Fruit fly (Drosophila melanogaster) whole organism, embryonic: ENCODE measurements around the gene CG16957.
A peak's percentile ranks its signal among the peaks of the same experiment; 100 is the strongest.

Source experiments
- Blimp-1 ChIP-seq: fragments of 200-800 bp; sonication (Bioruptor generic); optimal IDR thresholded peaks from 3 replicates; lab custom pipeline; 2018; ENCODE audit warnings: missing biosample characterization, missing genetic modification characterization, mild to moderate bottlenecking, moderate library complexity, missing genetic modification reagents
- CG10209 ChIP-seq: fragments of 200-800 bp; sonication (Bioruptor generic); optimal IDR thresholded peaks from 3 replicates; lab custom pipeline; 2017; ENCODE audit warnings: missing biosample characterization, mild to moderate bottlenecking, missing genetic modification characterization, missing genetic modification reagents
- CG10431 ChIP-seq: fragments of 200-800 bp; sonication (Bioruptor generic); optimal IDR thresholded peaks from 3 replicates; lab custom pipeline; 2018; ENCODE audit warnings: missing biosample characterization, mild to moderate bottlenecking, missing genetic modification characterization
- CG10543 ChIP-seq: fragments of 200-800 bp; sonication (Bioruptor generic); optimal IDR thresholded peaks from 3 replicates; lab custom pipeline; 2017; ENCODE audit warnings: missing biosample characterization, mild to moderate bottlenecking, missing genetic modification characterization, moderate library complexity
- CG12104 ChIP-seq: fragments of 200-800 bp; sonication (Bioruptor generic); optimal IDR thresholded peaks from 3 replicates; lab custom pipeline; 2016; ENCODE audit warnings: missing biosample characterization, missing genetic modification characterization
- CG12299 ChIP-seq: fragments of 200-800 bp; sonication (Bioruptor generic); optimal IDR thresholded peaks from 2 replicates; lab custom pipeline; 2018; ENCODE audit warnings: missing biosample characterization, mild to moderate bottlenecking, missing genetic modification characterization
- CG13894 ChIP-seq: fragments of 200-800 bp; sonication (Bioruptor generic); optimal IDR thresholded peaks from 3 replicates; lab custom pipeline; 2018; ENCODE audit warnings: missing biosample characterization, mild to moderate bottlenecking, missing genetic modification characterization, moderate library complexity
- CG14860 ChIP-seq: fragments of 200-800 bp; sonication (Bioruptor generic); IDR thresholded peaks from 3 replicates; pipeline ENCODE4 v1.3.6; 2022; ENCODE audit warnings: missing biosample characterization, missing genetic modification characterization; ENCODE audit not compliant: partially characterized antibody
- CG16863 ChIP-seq: fragments of 200-800 bp; sonication (Bioruptor generic); optimal IDR thresholded peaks from 3 replicates; lab custom pipeline; 2016; ENCODE audit warnings: missing biosample characterization, missing genetic modification characterization
- CG17802 ChIP-seq: fragments of 200-800 bp; sonication (Bioruptor generic); optimal IDR thresholded peaks from 2 replicates; lab custom pipeline; 2018; ENCODE audit warnings: missing biosample characterization, mild to moderate bottlenecking, missing genetic modification characterization, moderate library complexity
- CG18011 ChIP-seq: fragments of 200-800 bp; sonication (Bioruptor generic); optimal IDR thresholded peaks from 2 replicates; lab custom pipeline; 2017; ENCODE audit warnings: missing biosample characterization, missing genetic modification characterization, mild to moderate bottlenecking, moderate library complexity, missing genotype
- CG18599 ChIP-seq: fragments of 200-800 bp; sonication (Bioruptor generic); optimal IDR thresholded peaks from 3 replicates; lab custom pipeline; 2017; ENCODE audit warnings: missing biosample characterization, missing genetic modification characterization, mild to moderate bottlenecking, moderate library complexity, missing genetic modification reagents
- CG2199 ChIP-seq: fragments of 200-800 bp; sonication (Bioruptor generic); IDR thresholded peaks from 3 replicates; pipeline ENCODE4 v1.3.6; 2022; ENCODE audit warnings: missing biosample characterization, missing genetic modification characterization
- CG32532 ChIP-seq: fragments of 200-800 bp; sonication (Bioruptor generic); IDR thresholded peaks from 2 replicates; pipeline ENCODE4 v1.3.6; 2022; ENCODE audit warnings: missing biosample characterization, missing genetic modification characterization
- CG34422 ChIP-seq: fragments of 200-800 bp; sonication (Bioruptor generic); IDR thresholded peaks from 3 replicates; pipeline ENCODE4 v1.3.6; 2022; ENCODE audit warnings: missing biosample characterization, missing genetic modification characterization
- CG42726 ChIP-seq: fragments of 200-800 bp; sonication (Bioruptor generic); IDR thresholded peaks from 2 replicates; pipeline ENCODE4 v1.3.6; 2022; ENCODE audit warnings: missing biosample characterization, missing genetic modification characterization; ENCODE audit not compliant: partially characterized antibody
- CG6689 ChIP-seq: fragments of 200-800 bp; sonication (Bioruptor generic); IDR thresholded peaks from 2 replicates; pipeline ENCODE4 v1.3.6; 2022; ENCODE audit warnings: missing biosample characterization, missing genetic modification characterization
- CG6791 ChIP-seq: fragments of 200-800 bp; sonication (Bioruptor generic); IDR thresholded peaks from 3 replicates; pipeline ENCODE4 v1.3.6; 2022; ENCODE audit warnings: missing biosample characterization, missing genetic modification characterization; ENCODE audit not compliant: partially characterized antibody
- CG6854 ChIP-seq: fragments of 200-800 bp; sonication (Bioruptor generic); optimal IDR thresholded peaks from 3 replicates; lab custom pipeline; 2017; ENCODE audit warnings: missing biosample characterization, mild to moderate bottlenecking, missing genetic modification characterization
- CG8478 ChIP-seq: fragments of >200 bp; optimal IDR thresholded peaks from 2 replicates; lab custom pipeline; 2018
- CG9609 ChIP-seq: fragments of 200-800 bp; sonication (Bioruptor generic); optimal IDR thresholded peaks from 3 replicates; lab custom pipeline; 2016; ENCODE audit warnings: missing biosample characterization, missing genetic modification characterization
- CG9797 ChIP-seq: fragments of 200-800 bp; sonication (Bioruptor generic); optimal IDR thresholded peaks from 3 replicates; lab custom pipeline; 2018; ENCODE audit warnings: missing biosample characterization, mild to moderate bottlenecking, missing genetic modification characterization
- CG9817 ChIP-seq: fragments of 200-800 bp; sonication (Bioruptor generic); optimal IDR thresholded peaks from 2 replicates; lab custom pipeline; 2018; ENCODE audit warnings: missing biosample characterization, mild to moderate bottlenecking, missing genetic modification characterization, moderate library complexity
- D ChIP-seq, 2 experiments: fragments of 200-800 bp in 1 of 2; fragments of >200 bp in 1 of 2; sonication (Bioruptor generic) in 1 of 2; optimal IDR thresholded peaks; 2 replicates in 1 of 2; 3 replicates in 1 of 2; lab custom pipeline; 2017; ENCODE audit warnings: mild to moderate bottlenecking in 1 of 2, missing biosample characterization in 1 of 2, missing genetic modification characterization in 1 of 2, missing genetic modification reagents in 1 of 2
- Dll ChIP-seq: fragments of 200-800 bp; sonication (Bioruptor generic); IDR thresholded peaks from 4 replicates; pipeline ENCODE4 v1.3.6; 2022; ENCODE audit warnings: missing biosample characterization, missing genetic modification characterization; ENCODE audit not compliant: partially characterized antibody
- Kr ChIP-seq: fragments of 200-800 bp; sonication (Bioruptor generic); optimal IDR thresholded peaks from 2 replicates; lab custom pipeline; 2017; ENCODE audit warnings: missing biosample characterization, mild to moderate bottlenecking, missing genetic modification characterization
- Lpt ChIP-seq: fragments of >200 bp; optimal IDR thresholded peaks from 2 replicates; lab custom pipeline; 2018; ENCODE audit warnings: missing biosample characterization, missing genetic modification characterization
- Optix ChIP-seq: fragments of 200-800 bp; sonication (Bioruptor generic); IDR thresholded peaks from 3 replicates; pipeline ENCODE4 v1.3.6; 2022; ENCODE audit warnings: missing biosample characterization, missing genetic modification characterization
- Sin3A ChIP-seq: fragments of >200 bp; optimal IDR thresholded peaks from 2 replicates; lab custom pipeline; 2018
- Sry-β ChIP-seq: fragments of 200-800 bp; sonication (Bioruptor generic); optimal IDR thresholded peaks from 2 replicates; lab custom pipeline; 2018; ENCODE audit warnings: missing biosample characterization, mild to moderate bottlenecking, missing genetic modification characterization, moderate library complexity
- YL-1 ChIP-seq: fragments of 200-800 bp; sonication (Bioruptor generic); optimal IDR thresholded peaks from 3 replicates; lab custom pipeline; 2017; ENCODE audit warnings: missing biosample characterization, mild to moderate bottlenecking, missing genetic modification characterization
- ap ChIP-seq: fragments of 200-800 bp; sonication (Bioruptor generic); IDR thresholded peaks from 2 replicates; pipeline ENCODE4 v1.3.6; 2022; ENCODE audit warnings: missing biosample characterization, missing genetic modification characterization
- bowl ChIP-seq: fragments of 200-800 bp; sonication (Bioruptor generic); IDR thresholded peaks from 2 replicates; pipeline ENCODE4 v1.3.6; 2022; ENCODE audit warnings: missing biosample characterization, missing genetic modification characterization
- bsh ChIP-seq, 2 experiments: fragments of 200-800 bp; sonication (Bioruptor generic); optimal IDR thresholded peaks; 2 replicates each; lab custom pipeline; 2017 to 2018; ENCODE audit warnings: mild to moderate bottlenecking in 2 of 2, missing biosample characterization in 2 of 2, missing genetic modification characterization in 2 of 2, moderate library complexity in 1 of 2
- cad ChIP-seq: fragments of >200 bp; optimal IDR thresholded peaks from 2 replicates; lab custom pipeline; 2017; ENCODE audit warnings: missing biosample characterization, missing genetic modification characterization
- disco-r ChIP-seq: fragments of 200-800 bp; sonication (Bioruptor generic); optimal IDR thresholded peaks from 2 replicates; lab custom pipeline; 2016; ENCODE audit warnings: missing biosample characterization, missing genetic modification characterization
- dmrt99B ChIP-seq: fragments of 200-800 bp; sonication (Bioruptor generic); optimal IDR thresholded peaks from 2 replicates; lab custom pipeline; 2018; ENCODE audit warnings: missing biosample characterization, mild to moderate bottlenecking, missing genetic modification characterization, moderate library complexity
- emc ChIP-seq: fragments of 200-800 bp; sonication (Bioruptor generic); optimal IDR thresholded peaks from 2 replicates; lab custom pipeline; 2016; ENCODE audit warnings: missing biosample characterization, missing genetic modification characterization
- eyg ChIP-seq: fragments of 200-800 bp; sonication (Bioruptor generic); optimal IDR thresholded peaks from 3 replicates; lab custom pipeline; 2016; ENCODE audit warnings: missing biosample characterization, missing genetic modification characterization
- gem ChIP-seq: fragments of 200-800 bp; sonication (Bioruptor generic); optimal IDR thresholded peaks from 2 replicates; lab custom pipeline; 2019; ENCODE audit warnings: missing biosample characterization, mild to moderate bottlenecking, missing genetic modification characterization, moderate library complexity
- grau ChIP-seq: fragments of 200-800 bp; optimal IDR thresholded peaks from 3 replicates; lab custom pipeline; 2019; ENCODE audit warnings: missing biosample characterization, mild to moderate bottlenecking, missing genetic modification characterization, moderate library complexity
- oc ChIP-seq: fragments of 200-800 bp; sonication (Bioruptor generic); optimal IDR thresholded peaks from 2 replicates; lab custom pipeline; 2018; ENCODE audit warnings: missing biosample characterization, mild to moderate bottlenecking, missing genetic modification characterization, moderate library complexity
- psq ChIP-seq: fragments of 200-800 bp; sonication (Bioruptor generic); optimal IDR thresholded peaks from 2 replicates; lab custom pipeline; 2017; ENCODE audit warnings: missing biosample characterization, missing genetic modification characterization
- shn ChIP-seq: fragments of 200-800 bp; sonication (Bioruptor generic); optimal IDR thresholded peaks from 3 replicates; lab custom pipeline; 2016; ENCODE audit warnings: missing biosample characterization, missing genetic modification characterization
- tio ChIP-seq: fragments of 200-800 bp; sonication (Bioruptor generic); optimal IDR thresholded peaks from 2 replicates; lab custom pipeline; 2017; ENCODE audit warnings: missing biosample characterization, missing genetic modification characterization, inconsistent platforms
- tx ChIP-seq: fragments of 200-800 bp; sonication (Bioruptor generic); optimal IDR thresholded peaks from 2 replicates; lab custom pipeline; 2016; ENCODE audit warnings: missing biosample characterization, missing genetic modification characterization
- wdn ChIP-seq: fragments of 200-800 bp; sonication (Bioruptor generic); IDR thresholded peaks from 2 replicates; pipeline ENCODE4 v1.3.6; 2022; ENCODE audit warnings: missing biosample characterization, missing genetic modification characterization
- wek ChIP-seq: fragments of 200-800 bp; sonication (Bioruptor generic); optimal IDR thresholded peaks from 3 replicates; lab custom pipeline; 2018; ENCODE audit warnings: missing biosample characterization, mild to moderate bottlenecking, missing genetic modification characterization, moderate library complexity

CG16957 gene

dm6 chr2L:13373435-13374242 is 22.3 kb downstream of the CG16957 start, which contains the start of the genes Bdp1 and CG6565 (continued):
- TF ChIP-seq Dll (GFP tag; lab: Robert Waterston, UW) (0 out of 4 replicates have a peak, but pooled peaks have one; percentile 29), CG32532 (GFP tag; lab: Robert Waterston, UW) (peak; percentile 95), CG18011 (peak; percentile 89), CG18599 (GFP tag; lab: Kevin White, UChicago) (peak; percentile 95), oc (tag; lab: Kevin White, UChicago) (peak; percentile 86), CG10431 (GFP tag; lab: Kevin White, UChicago) (peak; percentile 82), CG6689 (GFP tag; lab: Robert Waterston, UW) (peak; percentile 98), shn (peak; percentile 99), cad (no peak), eyg (GFP tag; lab: Kevin White, UChicago) (peak; percentile 95), tx (GFP tag; lab: Kevin White, UChicago) (peak; percentile 99), Blimp-1 (GFP tag; lab: Kevin White, UChicago) (peak; percentile 92), tio (peak; percentile 99), Sin3A (lab: Kevin White, UChicago) (peak; percentile 91), wdn (GFP tag; lab: Robert Waterston, UW) (peak; percentile 86), ap (peak; percentile 87), Optix (GFP tag; lab: Robert Waterston, UW) (peak; percentile 89), D (optimal IDR thresholded peaks at IDR 0.05; lab: Kevin White, UChicago) (no peak), D (GFP tag; optimal IDR thresholded peaks at IDR 0.05; lab: Kevin White, UChicago) (peak; percentile 96), CG12299 (tag; lab: Kevin White, UChicago) (peak; percentile 92), Kr (GFP tag; lab: Kevin White, UChicago) (no peak), CG12104 (GFP tag; lab: Kevin White, UChicago) (peak; percentile 98), bsh (GFP tag; optimal IDR thresholded peaks at IDR 0.05; lab: Kevin White, UChicago) (peak; percentile 83 to 95), dmrt99B (tag; lab: Kevin White, UChicago) (peak; percentile 95), Lpt (GFP tag; lab: Kevin White, UChicago) (no peak), CG10209 (peak; percentile 98), CG2199 (GFP tag; lab: Robert Waterston, UW) (peak; percentile 73; the same call in 1 of the 3 replicates), CG16863 (GFP tag; lab: Kevin White, UChicago) (peak; percentile 98), CG8478 (lab: Kevin White, UChicago) (no peak), emc (peak; percentile 93), bowl (GFP tag; lab: Robert Waterston, UW) (peak; percentile 68; the same call in 1 of the 2 replicates), YL-1 (GFP tag; lab: Kevin White, UChicago) (peak; percentile 94), CG14860 (GFP tag; lab: Robert Waterston, UW) (no peak), CG9817 (peak; percentile 97), CG9609 (GFP tag; lab: Kevin White, UChicago) (peak; percentile 99), wek (GFP tag; lab: Kevin White, UChicago) (peak; percentile 68), disco-r (GFP tag; lab: Kevin White, UChicago) (peak; percentile 98), CG34422 (GFP tag; lab: Robert Waterston, UW) (peak; percentile 96), psq (GFP tag; lab: Kevin White, UChicago) (peak; percentile 93), CG6854 (GFP tag; lab: Kevin White, UChicago) (peak; percentile 88), CG9797 (GFP tag; lab: Kevin White, UChicago) (peak; percentile 44), gem (tag; lab: Kevin White, UChicago) (peak; percentile 98), CG6791 (no peak), CG17802 (tag; lab: Kevin White, UChicago) (peak; percentile 87), grau (tag; lab: Kevin White, UChicago) (peak; percentile 95), CG10543 (GFP tag; lab: Kevin White, UChicago) (peak; percentile 98), CG13894 (tag; lab: Kevin White, UChicago) (peak; percentile 94), CG42726 (GFP tag; lab: Robert Waterston, UW) (no peak), Sry-β (GFP tag; lab: Kevin White, UChicago) (peak; percentile 88)
